Worm (Caenorhabditis elegans): ENCODE results near the gene Y56A3A.7.

ce11 chrIII:11938525-11938924 is 8.3 kb downstream of the Y56A3A.7 start:
- TF ChIP-seq dao-5 (tag; optimal IDR thresholded peaks at IDR 0.05) (no peak), him-1 (tag; optimal IDR thresholded peaks at IDR 0.05) (no peak), W03F9.2 (tag; optimal IDR thresholded peaks at IDR 0.05) (no peak)
